Fruit fly (Drosophila melanogaster): ENCODE measurements around the gene CG33796.

Gene CG33796

DNA sequence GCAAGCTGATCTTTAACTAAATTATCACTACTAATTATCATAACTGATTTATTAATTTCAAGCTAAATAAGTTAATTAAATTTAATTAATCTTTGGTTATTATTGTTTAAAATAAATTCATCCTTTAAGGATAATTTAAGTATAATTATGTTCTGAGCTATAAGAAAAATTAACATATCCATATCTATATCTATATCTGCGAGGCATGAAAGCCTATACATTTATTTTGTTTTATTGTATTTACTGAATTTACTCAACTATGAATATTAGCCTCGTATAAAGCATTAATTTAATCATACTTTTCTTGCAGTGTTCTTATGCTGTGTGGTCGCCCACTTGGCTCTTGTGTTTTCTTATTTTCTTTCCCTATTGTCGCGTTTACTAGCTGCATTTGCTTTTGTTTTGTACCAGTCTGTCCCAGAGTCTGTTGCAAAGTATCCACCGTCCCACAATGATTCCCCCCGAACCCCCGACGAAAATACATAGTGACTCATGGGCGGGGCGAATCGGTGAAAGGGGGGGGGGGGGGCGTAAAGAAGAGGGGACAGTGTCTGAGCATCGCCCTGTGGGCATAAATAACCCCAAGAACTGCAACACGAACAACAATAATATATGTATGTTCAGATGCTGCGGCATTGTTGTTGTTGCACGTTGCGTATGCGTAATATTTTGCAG, 44.8 kb upstream of the CG33796 start:
- TF ChIP-seq Dif (GFP tag; optimal IDR thresholded peaks at IDR 0.05; ENCODE audit: partially characterized antibody), result no peak
- no peak for TF ChIP-seq Hr83 (GFP tag; optimal IDR thresholded peaks at IDR 0.05; ENCODE audit: poor library complexity, severe bottlenecking)
- TF ChIP-seq Hr78 (GFP tag; optimal IDR thresholded peaks at IDR 0.05), result no peak
- no peak for TF ChIP-seq CG32264 (GFP tag; optimal IDR thresholded peaks at IDR 0.05)
- TF ChIP-seq dl (GFP tag; optimal IDR thresholded peaks at IDR 0.05; ENCODE audit: insufficient read depth in 1 of 2, partially characterized antibody in 2 of 2), result no peak
- TF ChIP-seq pan (optimal IDR thresholded peaks at IDR 0.05), result no peak
- TF ChIP-seq Sp1 (GFP tag; optimal IDR thresholded peaks at IDR 0.05), result no peak
- TF ChIP-seq psq (GFP tag; optimal IDR thresholded peaks at IDR 0.05), result no peak
- TF ChIP-seq Hnf4 (GFP tag; optimal IDR thresholded peaks at IDR 0.05), result no peak
- no peak for TF ChIP-seq h (GFP tag; optimal IDR thresholded peaks at IDR 0.05)
- TF ChIP-seq lola (GFP tag; optimal IDR thresholded peaks at IDR 0.05), result no peak
- no peak for TF ChIP-seq sage (GFP tag; optimal IDR thresholded peaks at IDR 0.05)
- no peak for TF ChIP-seq sv (GFP tag; optimal IDR thresholded peaks at IDR 0.05)
- no peak for TF ChIP-seq dsf (GFP tag; optimal IDR thresholded peaks at IDR 0.05; ENCODE audit: borderline replicate concordance)
- TF ChIP-seq woc (GFP tag; optimal IDR thresholded peaks at IDR 0.05), result no peak
- no peak for TF ChIP-seq ey (GFP tag; optimal IDR thresholded peaks at IDR 0.05)
- no peak for TF ChIP-seq CrebA (GFP tag; optimal IDR thresholded peaks at IDR 0.05; ENCODE audit: borderline replicate concordance)
- no peak for TF ChIP-seq Vsx2 (GFP tag; optimal IDR thresholded peaks at IDR 0.05; ENCODE audit: partially characterized antibody)
- no peak for TF ChIP-seq Mio (GFP tag; optimal IDR thresholded peaks at IDR 0.05)

DNA sequence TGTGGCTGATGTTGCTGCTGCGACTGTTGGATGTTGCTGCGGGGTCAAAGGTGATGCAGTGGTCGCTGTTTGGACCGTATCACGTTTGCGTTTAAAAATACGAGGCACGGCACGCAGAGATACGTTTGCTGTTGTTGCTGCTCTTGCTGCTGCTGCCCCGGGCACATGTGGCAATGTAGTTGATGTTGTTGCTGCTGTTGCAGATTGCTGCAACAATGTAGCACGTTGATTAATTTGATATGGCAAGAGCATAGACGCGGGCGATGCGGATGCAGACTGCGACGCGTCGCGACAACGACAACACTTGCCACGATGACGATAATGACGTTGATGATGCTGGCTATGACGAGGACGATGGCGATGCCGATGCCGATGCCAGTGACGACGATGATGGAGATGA, 43.3 kb upstream of the CG33796 start:
- no peak for TF ChIP-seq h (GFP tag; optimal IDR thresholded peaks at IDR 0.05)
- no peak for TF ChIP-seq N (GFP tag; optimal IDR thresholded peaks at IDR 0.05)
- TF ChIP-seq dmrt93B (GFP tag; optimal IDR thresholded peaks at IDR 0.05), result no peak
- no peak for TF ChIP-seq Sp1 (GFP tag; optimal IDR thresholded peaks at IDR 0.05)
- no peak for TF ChIP-seq Rel (GFP tag; optimal IDR thresholded peaks at IDR 0.05)
- no peak for TF ChIP-seq Rel (tag; optimal IDR thresholded peaks at IDR 0.05)
- TF ChIP-seq HLH106 (tag; optimal IDR thresholded peaks at IDR 0.05), result no peak
- no peak for TF ChIP-seq sv (GFP tag; optimal IDR thresholded peaks at IDR 0.05)
- no peak for TF ChIP-seq woc (GFP tag; optimal IDR thresholded peaks at IDR 0.05)
- TF ChIP-seq ey (GFP tag; optimal IDR thresholded peaks at IDR 0.05), result no peak
- TF ChIP-seq Hnf4 (GFP tag; optimal IDR thresholded peaks at IDR 0.05), result no peak

DNA sequence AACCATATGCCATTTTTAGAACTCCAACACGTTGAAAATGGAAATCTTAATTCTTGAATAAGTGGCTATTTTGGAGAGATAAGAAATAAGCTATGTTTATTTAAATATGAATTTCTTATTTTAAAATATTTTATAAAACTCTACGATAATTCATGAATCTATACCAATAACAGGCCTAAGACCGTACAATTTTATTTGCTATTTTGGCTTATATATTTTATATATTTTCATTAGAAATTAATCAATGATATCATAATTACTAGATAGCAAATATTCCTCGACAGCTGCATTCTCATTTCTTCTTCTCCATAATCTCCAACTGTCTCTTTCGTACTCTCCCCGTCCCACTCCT, 42.0 kb upstream of the CG33796 start:
- TF ChIP-seq fru (GFP tag; optimal IDR thresholded peaks at IDR 0.05), result no peak
- TF ChIP-seq brk (GFP tag; optimal IDR thresholded peaks at IDR 0.05), result no peak
- no peak for TF ChIP-seq CG32264 (GFP tag; optimal IDR thresholded peaks at IDR 0.05)
- TF ChIP-seq psq (GFP tag; optimal IDR thresholded peaks at IDR 0.05), result peak; percentile 66
- no peak for TF ChIP-seq woc (GFP tag; optimal IDR thresholded peaks at IDR 0.05)
- TF ChIP-seq h (GFP tag; optimal IDR thresholded peaks at IDR 0.05), result no peak
- no peak for TF ChIP-seq Mio (GFP tag; optimal IDR thresholded peaks at IDR 0.05)
- TF ChIP-seq Sp1 (GFP tag; optimal IDR thresholded peaks at IDR 0.05), result peak; percentile 19
- no peak for TF ChIP-seq ey (GFP tag; optimal IDR thresholded peaks at IDR 0.05)
- TF ChIP-seq dmrt93B (GFP tag; optimal IDR thresholded peaks at IDR 0.05), result no peak
- TF ChIP-seq Jra (GFP tag; optimal IDR thresholded peaks at IDR 0.05), result no peak
- no peak for TF ChIP-seq CG9705 (GFP tag; optimal IDR thresholded peaks at IDR 0.05)
- no peak for TF ChIP-seq Vsx2 (GFP tag; optimal IDR thresholded peaks at IDR 0.05; ENCODE audit: partially characterized antibody)
- no peak for TF ChIP-seq jim (GFP tag; optimal IDR thresholded peaks at IDR 0.05)
- no peak for TF ChIP-seq rgr (GFP tag; optimal IDR thresholded peaks at IDR 0.05)
- TF ChIP-seq OdsH (GFP tag; optimal IDR thresholded peaks at IDR 0.05), result peak; percentile 45
- TF ChIP-seq Rel (GFP tag; optimal IDR thresholded peaks at IDR 0.05), result no peak
- TF ChIP-seq Rel (tag; optimal IDR thresholded peaks at IDR 0.05), result no peak
- TF ChIP-seq foxo (GFP tag; optimal IDR thresholded peaks at IDR 0.05), result peak in 1 of 2 experiments; percentile 36
- no peak for TF ChIP-seq Dif (GFP tag; optimal IDR thresholded peaks at IDR 0.05; ENCODE audit: partially characterized antibody)
- peak; percentile 5 for TF ChIP-seq HLH106 (tag; optimal IDR thresholded peaks at IDR 0.05)
- TF ChIP-seq sage (GFP tag; optimal IDR thresholded peaks at IDR 0.05), result no peak
- no peak for TF ChIP-seq Hnf4 (GFP tag; optimal IDR thresholded peaks at IDR 0.05)
- no peak for TF ChIP-seq GATAd (GFP tag; optimal IDR thresholded peaks at IDR 0.05)
- TF ChIP-seq Dfd (GFP tag; optimal IDR thresholded peaks at IDR 0.05), result no peak
- no peak for TF ChIP-seq Abd-B (GFP tag; optimal IDR thresholded peaks at IDR 0.05)
